Worm (Caenorhabditis elegans) whole organism, L2 larva: ENCODE data around the gene bath-39.
A peak's percentile ranks its signal among the peaks of the same experiment; 100 is the strongest.

Experiments
- C34F6.9 ChIP-seq: fragments of 150-350 bp; optimal IDR thresholded peaks from 2 replicates; lab custom pipeline; 2014; ENCODE audit warnings: missing biosample characterization, missing genetic modification characterization
- F13H6.1 ChIP-seq: sonication (generic microtip); optimal IDR thresholded peaks from 2 replicates; lab custom pipeline; 2016; ENCODE audit warnings: missing genetic modification characterization, missing compliant biosample characterization
- R02D3.7 ChIP-seq: fragments of 150-350 bp; optimal IDR thresholded peaks from 2 replicates; lab custom pipeline; 2014; ENCODE audit warnings: missing biosample characterization, missing genetic modification characterization
- Y55F3AM.14 ChIP-seq: fragments of 200-800 bp; sonication (Bioruptor generic); optimal IDR thresholded peaks from 2 replicates; lab custom pipeline; 2018; ENCODE audit warnings: mild to moderate bottlenecking, missing genetic modification characterization, missing compliant biosample characterization
- alr-1 ChIP-seq: fragments of 150-350 bp; optimal IDR thresholded peaks from 2 replicates; lab custom pipeline; 2014; ENCODE audit warnings: missing biosample characterization, missing genetic modification characterization
- aly-2 ChIP-seq: fragments of 150-350 bp; optimal IDR thresholded peaks from 2 replicates; lab custom pipeline; 2014; ENCODE audit warnings: missing biosample characterization, missing genetic modification characterization
- ama-1 ChIP-seq: fragments of 150-350 bp; optimal IDR thresholded peaks from 2 replicates; lab custom pipeline; 2018; ENCODE audit warnings: inconsistent platforms
- blmp-1 ChIP-seq: sonication (generic microtip); optimal IDR thresholded peaks from 2 replicates; lab custom pipeline; 2017; ENCODE audit warnings: missing genetic modification characterization, mild to moderate bottlenecking, missing compliant biosample characterization, antibody characterized with exemption, moderate library complexity; ENCODE audit not compliant: insufficient read depth
- ceh-16 ChIP-seq: fragments of 150-350 bp; optimal IDR thresholded peaks from 2 replicates; lab custom pipeline; 2014; ENCODE audit warnings: missing biosample characterization, missing genetic modification characterization
- ceh-82 ChIP-seq: fragments of 150-350 bp; optimal IDR thresholded peaks from 2 replicates; lab custom pipeline; 2014; ENCODE audit warnings: missing biosample characterization, missing genetic modification characterization
- crh-2 ChIP-seq: sonication (generic microtip); optimal IDR thresholded peaks from 2 replicates; lab custom pipeline; 2017; ENCODE audit warnings: missing biosample characterization, missing genetic modification characterization
- egl-27 ChIP-seq: sonication (generic microtip); optimal IDR thresholded peaks from 3 replicates; lab custom pipeline; 2017; ENCODE audit warnings: missing biosample characterization, missing genetic modification reagents, missing genetic modification characterization
- elt-1 ChIP-seq: fragments of 150-350 bp; optimal IDR thresholded peaks from 2 replicates; lab custom pipeline; 2014; ENCODE audit warnings: missing biosample characterization, missing genetic modification characterization
- elt-3 ChIP-seq: sonication (generic microtip); optimal IDR thresholded peaks from 2 replicates; lab custom pipeline; 2017; ENCODE audit warnings: missing biosample characterization, missing genetic modification characterization
- fos-1 ChIP-seq: fragments of 150-350 bp; optimal IDR thresholded peaks from 2 replicates; lab custom pipeline; 2014; ENCODE audit warnings: missing biosample characterization, missing genetic modification characterization
- gmeb-1 ChIP-seq: fragments of 150-350 bp; optimal IDR thresholded peaks from 2 replicates; lab custom pipeline; 2014; ENCODE audit warnings: missing biosample characterization, missing genetic modification characterization
- lin-11 ChIP-seq: fragments of 150-350 bp; sonication (generic microtip); optimal IDR thresholded peaks from 2 replicates; lab custom pipeline; 2014; ENCODE audit warnings: missing biosample characterization, missing genetic modification characterization, inconsistent platforms, mixed read lengths
- lin-13 ChIP-seq: fragments of 150-350 bp; optimal IDR thresholded peaks from 2 replicates; lab custom pipeline; 2014; ENCODE audit warnings: missing biosample characterization, missing genetic modification reagents, missing genetic modification characterization
- lin-39 ChIP-seq: fragments of 150-350 bp; optimal IDR thresholded peaks from 2 replicates; lab custom pipeline; 2014; ENCODE audit warnings: missing biosample characterization, missing genetic modification reagents, missing genetic modification characterization
- mab-5 ChIP-seq: fragments of 150-350 bp; optimal IDR thresholded peaks from 2 replicates; lab custom pipeline; 2014; ENCODE audit warnings: missing biosample characterization, missing genetic modification characterization
- mbf-1 ChIP-seq: sonication (generic microtip); optimal IDR thresholded peaks from 2 replicates; lab custom pipeline; 2017; ENCODE audit warnings: missing biosample characterization, missing genetic modification characterization
- mdl-1 ChIP-seq, 2 experiments: fragments of 150-350 bp in 1 of 2; sonication (generic microtip) in 1 of 2; optimal IDR thresholded peaks; 2 replicates each; lab custom pipeline; 2017; ENCODE audit warnings: missing biosample characterization in 2 of 2, missing genetic modification characterization in 2 of 2
- nhr-10 ChIP-seq: sonication (generic microtip); optimal IDR thresholded peaks from 2 replicates; lab custom pipeline; 2017; ENCODE audit warnings: missing biosample characterization, missing genetic modification characterization
- nhr-12 ChIP-seq: fragments of 150-350 bp; optimal IDR thresholded peaks from 2 replicates; lab custom pipeline; 2014; ENCODE audit warnings: missing biosample characterization, missing genetic modification characterization
- nhr-129 ChIP-seq: fragments of 150-350 bp; optimal IDR thresholded peaks from 2 replicates; lab custom pipeline; 2014; ENCODE audit warnings: missing biosample characterization, missing genetic modification characterization
- nhr-21 ChIP-seq: fragments of 150-350 bp; optimal IDR thresholded peaks from 2 replicates; lab custom pipeline; 2014; ENCODE audit warnings: missing biosample characterization, missing genetic modification characterization
- nhr-23 ChIP-seq: fragments of 150-350 bp; optimal IDR thresholded peaks from 2 replicates; lab custom pipeline; 2014; ENCODE audit warnings: missing biosample characterization, missing genetic modification reagents, missing genetic modification characterization
- nhr-237 ChIP-seq: fragments of 150-350 bp; optimal IDR thresholded peaks from 2 replicates; lab custom pipeline; 2014; ENCODE audit warnings: missing biosample characterization, missing genetic modification characterization
- nhr-25 ChIP-seq: fragments of 150-350 bp; sonication (generic microtip); optimal IDR thresholded peaks from 3 replicates; lab custom pipeline; 2014; ENCODE audit warnings: missing biosample characterization, missing genetic modification characterization
- nhr-6 ChIP-seq: fragments of 150-350 bp; optimal IDR thresholded peaks from 2 replicates; lab custom pipeline; 2014; ENCODE audit warnings: missing biosample characterization, missing genetic modification characterization
- nhr-77 ChIP-seq: fragments of 150-350 bp; optimal IDR thresholded peaks from 2 replicates; lab custom pipeline; 2014; ENCODE audit warnings: missing biosample characterization, missing genetic modification characterization
- peb-1 ChIP-seq: fragments of 150-350 bp; optimal IDR thresholded peaks from 2 replicates; lab custom pipeline; 2014; ENCODE audit warnings: missing biosample characterization, missing genetic modification characterization
- skn-1 ChIP-seq: sonication (generic microtip); optimal IDR thresholded peaks from 2 replicates; lab custom pipeline; 2017; ENCODE audit warnings: missing biosample characterization, missing genetic modification characterization
- sma-9 ChIP-seq, 2 experiments: fragments of 150-350 bp in 1 of 2; sonication (generic microtip) in 1 of 2; optimal IDR thresholded peaks; 2 replicates each; lab custom pipeline; 2014 to 2016; ENCODE audit warnings: missing genetic modification characterization in 2 of 2, mild to moderate bottlenecking in 1 of 2, missing biosample characterization in 1 of 2, missing compliant biosample characterization in 1 of 2, missing genetic modification reagents in 1 of 2, moderate library complexity in 1 of 2
- snpc-4 ChIP-seq: fragments of 150-350 bp; optimal IDR thresholded peaks from 2 replicates; lab custom pipeline; 2014; ENCODE audit warnings: missing biosample characterization, missing genetic modification characterization
- unc-39 ChIP-seq: fragments of 150-350 bp; optimal IDR thresholded peaks from 2 replicates; lab custom pipeline; 2014; ENCODE audit warnings: missing biosample characterization, missing genetic modification characterization
- unc-55 ChIP-seq: fragments of 150-350 bp; sonication (generic microtip); optimal IDR thresholded peaks from 3 replicates; lab custom pipeline; 2014; ENCODE audit warnings: missing biosample characterization, missing genetic modification reagents, missing genetic modification characterization
- unc-62 ChIP-seq: fragments of 150-350 bp; optimal IDR thresholded peaks from 2 replicates; lab custom pipeline; 2014; ENCODE audit warnings: missing biosample characterization, missing genetic modification reagents, missing genetic modification characterization
- zag-1 ChIP-seq: fragments of 150-350 bp; optimal IDR thresholded peaks from 2 replicates; lab custom pipeline; 2014; ENCODE audit warnings: missing biosample characterization, missing genetic modification characterization
- ztf-1 ChIP-seq: fragments of 200-800 bp; sonication (Bioruptor generic); conservative IDR thresholded peaks from 2 replicates; pipeline ENCODE4 v1.3.6; 2022; ENCODE audit warnings: missing genetic modification characterization, missing compliant biosample characterization
- ztf-4 ChIP-seq: fragments of 150-350 bp; optimal IDR thresholded peaks from 2 replicates; lab custom pipeline; 2014; ENCODE audit warnings: missing biosample characterization, missing genetic modification characterization

The bath-39 gene

DNA sequence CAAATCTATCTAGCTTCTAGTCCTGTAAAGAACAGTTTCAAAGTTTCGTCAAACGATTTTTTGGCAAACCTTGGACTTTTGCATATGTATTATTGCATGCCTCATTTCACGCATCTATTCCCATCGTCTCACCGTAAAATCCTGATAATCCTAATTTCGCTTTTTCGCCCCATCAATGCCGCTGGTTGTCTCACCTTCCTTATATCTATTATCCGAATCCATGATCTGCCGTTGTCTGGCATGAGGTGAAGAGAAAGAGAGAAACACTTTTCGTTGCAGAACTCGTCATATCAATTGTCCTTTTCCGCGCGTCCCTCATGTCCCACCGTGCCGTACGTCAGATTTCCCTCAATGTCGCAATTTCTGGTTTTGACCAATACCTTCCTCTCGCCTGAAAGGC lies 44.7 kb upstream of the bath-39 start, which contains the start of gene cut-2:
Gene cut-2 (plus strand): TSS at position 365 of the 400 bp plus-strand sequence.
- TF ChIP-seq mbf-1 (tag; lab: Kevin White, UChicago) (no peak), skn-1 (tag; lab: Kevin White, UChicago) (no peak), mdl-1 (tag; optimal IDR thresholded peaks at IDR 0.05; lab: Kevin White, UChicago) (no peak), peb-1 (peak; percentile 24), R02D3.7 (tag; lab: Kevin White, UChicago) (no peak), sma-9 (GFP tag; optimal IDR thresholded peaks at IDR 0.05; lab: Kevin White, UChicago) (no peak), sma-9 (tag; optimal IDR thresholded peaks at IDR 0.05; lab: Kevin White, UChicago) (no peak)

DNA sequence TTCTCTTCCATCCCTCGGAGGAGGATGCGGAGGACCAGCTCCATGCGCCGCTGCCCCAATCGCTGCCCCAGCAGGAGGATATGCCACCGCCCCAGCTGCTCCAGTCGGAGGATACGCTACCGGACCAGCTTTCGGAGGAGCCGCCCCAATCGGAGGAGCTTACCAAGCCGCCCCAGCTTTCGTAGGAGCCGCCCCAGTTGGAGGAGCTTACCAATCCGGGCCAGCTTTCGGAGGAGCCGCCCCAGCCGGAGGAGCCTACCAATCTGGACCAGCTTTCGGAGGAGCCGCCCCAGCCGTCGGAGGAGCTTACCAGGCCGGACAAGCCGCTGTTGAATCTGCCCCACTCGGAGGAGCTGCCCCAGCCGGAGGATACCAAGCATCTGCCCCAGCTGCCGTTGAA lies 43.8 kb upstream of the bath-39 start:
- TF ChIP-seq unc-62 (GFP tag; lab: Kevin White, UChicago) (no peak), ceh-82 (tag; lab: Kevin White, UChicago) (no peak), ceh-16 (no peak), mdl-1 (tag; optimal IDR thresholded peaks at IDR 0.05; lab: Kevin White, UChicago) (no peak)
- TF ChIP-seq, all 48 proteins: peak for 0

DNA sequence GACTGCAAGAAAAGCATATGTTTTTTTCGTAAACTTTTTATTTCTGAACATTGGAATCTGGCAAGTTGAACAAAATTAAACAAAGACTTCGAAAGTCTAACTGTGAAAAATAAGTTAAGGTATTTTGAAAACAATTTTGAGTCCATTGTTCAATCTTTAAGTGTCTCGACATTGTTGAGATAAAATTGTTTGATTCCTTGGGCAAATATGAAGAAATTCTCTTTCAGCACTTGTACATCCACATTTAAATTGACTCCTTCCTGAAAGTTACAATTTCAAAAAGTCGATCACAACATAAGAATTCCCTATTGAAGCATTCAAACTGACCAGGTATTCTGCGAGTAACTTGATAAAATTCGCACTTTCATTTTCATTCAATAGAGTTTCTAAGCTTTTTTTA lies 43.2 kb upstream of the bath-39 start:
- TF ChIP-seq elt-3 (tag; lab: Kevin White, UChicago) (no peak), nhr-25 (tag; lab: Kevin White, UChicago) (peak; percentile 9)

DNA sequence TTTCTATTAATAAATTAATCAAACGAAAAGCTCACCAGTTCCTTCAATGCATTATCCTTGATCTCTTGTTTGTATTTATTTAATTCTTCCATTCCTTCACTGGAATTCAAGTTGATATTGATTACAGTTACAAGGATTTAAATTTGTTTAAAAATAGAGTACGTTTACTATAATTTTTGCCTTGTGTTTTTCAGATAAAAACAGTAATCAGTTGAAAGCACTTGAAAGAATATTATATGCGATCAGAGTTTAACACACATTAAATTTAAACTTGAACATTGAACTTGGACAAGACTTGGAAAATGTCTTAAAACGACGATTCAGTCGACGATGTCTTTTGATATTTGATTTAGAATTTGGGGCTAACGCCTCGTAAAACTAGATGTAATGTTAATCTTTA lies 41.7 kb upstream of the bath-39 start, which contains the start of gene F53F1.6:
Gene F53F1.6 (minus strand): TSS at position 101 of the 400 bp plus-strand sequence.
- TF ChIP-seq lin-13 (GFP tag; lab: Kevin White, UChicago) (no peak), ztf-1 (GFP tag; lab: Robert Waterston, UW) (no peak), sma-9 (GFP tag; optimal IDR thresholded peaks at IDR 0.05; lab: Kevin White, UChicago) (no peak), sma-9 (tag; optimal IDR thresholded peaks at IDR 0.05; lab: Kevin White, UChicago) (no peak), egl-27 (tag; lab: Kevin White, UChicago) (no peak), nhr-21 (no peak), zag-1 (tag; lab: Kevin White, UChicago) (no peak), lin-11 (tag; lab: Kevin White, UChicago) (no peak), nhr-23 (tag; lab: Kevin White, UChicago) (no peak), nhr-12 (no peak), mab-5 (tag; lab: Kevin White, UChicago) (no peak), nhr-77 (tag; lab: Kevin White, UChicago) (no peak), unc-39 (tag; lab: Kevin White, UChicago) (no peak), unc-55 (GFP tag; lab: Kevin White, UChicago) (no peak), nhr-6 (tag; lab: Kevin White, UChicago) (no peak), aly-2 (tag; lab: Kevin White, UChicago) (no peak), mdl-1 (tag; optimal IDR thresholded peaks at IDR 0.05; lab: Kevin White, UChicago) (no peak), blmp-1 (tag; lab: Kevin White, UChicago) (no peak), lin-39 (tag; lab: Kevin White, UChicago) (no peak), snpc-4 (tag; lab: Kevin White, UChicago) (no peak), F13H6.1 (tag; lab: Kevin White, UChicago) (no peak)
- TF ChIP-seq, all 48 proteins: peak for 0

DNA sequence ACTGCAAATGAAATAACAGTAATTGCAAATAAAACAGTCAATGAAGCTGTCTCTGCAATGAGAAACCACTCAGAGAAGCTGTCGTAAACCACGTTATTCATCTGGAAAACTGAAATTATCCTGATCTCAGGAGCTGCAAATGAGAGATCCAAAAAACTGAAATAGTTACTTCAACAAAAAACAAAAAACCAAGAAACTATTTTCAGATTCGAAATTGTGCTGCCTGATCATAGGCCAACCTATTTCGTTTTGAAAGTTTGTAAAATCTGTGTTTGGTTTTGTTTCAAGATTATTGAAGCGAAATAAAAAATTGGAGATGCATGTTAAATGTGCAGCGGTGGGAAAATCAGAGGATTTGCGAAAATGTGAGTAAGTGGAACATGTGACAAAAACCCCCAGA lies 38.6 kb upstream of the bath-39 start, which contains the start of gene srv-8:
Gene srv-8 (minus strand): TSS at position 101 of the 400 bp plus-strand sequence.
- TF ChIP-seq Y55F3AM.14, result no peak
- no peak for TF ChIP-seq nhr-12
- TF ChIP-seq mdl-1 (tag; optimal IDR thresholded peaks at IDR 0.05; lab: Kevin White, UChicago), result no peak
- TF ChIP-seq, all 48 proteins: peak for 0

DNA sequence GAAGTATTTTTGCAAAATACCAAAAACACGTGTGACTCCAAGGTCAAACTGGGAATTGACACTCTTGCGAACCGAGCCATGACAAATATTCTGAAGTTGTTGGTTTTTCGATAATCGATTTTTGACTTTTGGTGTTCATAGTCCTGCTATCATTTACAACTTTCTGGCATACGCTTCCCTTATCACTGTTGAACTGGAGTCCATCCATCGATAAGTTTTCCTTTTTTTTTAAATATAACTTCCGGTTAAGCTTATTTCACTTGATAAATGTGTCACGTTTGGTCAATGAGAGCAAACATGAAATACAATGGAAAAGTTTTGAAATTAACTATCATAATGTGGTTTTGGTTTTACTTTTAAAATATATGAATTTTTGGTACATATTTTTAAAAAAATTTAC lies 37.6 kb upstream of the bath-39 start:
- TF ChIP-seq crh-2 (tag; lab: Kevin White, UChicago), result peak; percentile 17
- no peak for TF ChIP-seq nhr-77 (tag; lab: Kevin White, UChicago)
- TF ChIP-seq elt-3 (tag; lab: Kevin White, UChicago), result no peak
- no peak for TF ChIP-seq nhr-129 (tag; lab: Kevin White, UChicago)
- peak; percentile 17 for TF ChIP-seq sma-9 (GFP tag; optimal IDR thresholded peaks at IDR 0.05; lab: Kevin White, UChicago)
- no peak for TF ChIP-seq sma-9 (tag; optimal IDR thresholded peaks at IDR 0.05; lab: Kevin White, UChicago)
- TF ChIP-seq ama-1 (lab: Kevin White, UChicago), result no peak
- TF ChIP-seq F13H6.1 (tag; lab: Kevin White, UChicago), result no peak
- TF ChIP-seq elt-1 (tag; lab: Kevin White, UChicago), result no peak
- TF ChIP-seq unc-39 (tag; lab: Kevin White, UChicago), result no peak
- no peak for TF ChIP-seq peb-1
- TF ChIP-seq gmeb-1 (tag; lab: Kevin White, UChicago), result no peak
- TF ChIP-seq C34F6.9, result no peak
- TF ChIP-seq Y55F3AM.14, result no peak
- TF ChIP-seq nhr-10 (tag; lab: Kevin White, UChicago), result no peak
- no peak for TF ChIP-seq ztf-1 (GFP tag; lab: Robert Waterston, UW)
- TF ChIP-seq mab-5 (tag; lab: Kevin White, UChicago), result no peak
- TF ChIP-seq egl-27 (tag; lab: Kevin White, UChicago), result no peak
- TF ChIP-seq nhr-12, result no peak
- no peak for TF ChIP-seq lin-13 (GFP tag; lab: Kevin White, UChicago)
- no peak for TF ChIP-seq alr-1 (tag; lab: Kevin White, UChicago)
- TF ChIP-seq R02D3.7 (tag; lab: Kevin White, UChicago), result no peak
- no peak for TF ChIP-seq ceh-16
- no peak for TF ChIP-seq ztf-4 (tag; lab: Kevin White, UChicago)
- TF ChIP-seq fos-1 (tag; lab: Kevin White, UChicago), result peak; percentile 95
- no peak for TF ChIP-seq lin-11 (tag; lab: Kevin White, UChicago)
- TF ChIP-seq nhr-237 (tag; lab: Kevin White, UChicago), result no peak
